Worm (Caenorhabditis elegans): Measurements from ENCODE around the gene W02B8.1.

DNA sequence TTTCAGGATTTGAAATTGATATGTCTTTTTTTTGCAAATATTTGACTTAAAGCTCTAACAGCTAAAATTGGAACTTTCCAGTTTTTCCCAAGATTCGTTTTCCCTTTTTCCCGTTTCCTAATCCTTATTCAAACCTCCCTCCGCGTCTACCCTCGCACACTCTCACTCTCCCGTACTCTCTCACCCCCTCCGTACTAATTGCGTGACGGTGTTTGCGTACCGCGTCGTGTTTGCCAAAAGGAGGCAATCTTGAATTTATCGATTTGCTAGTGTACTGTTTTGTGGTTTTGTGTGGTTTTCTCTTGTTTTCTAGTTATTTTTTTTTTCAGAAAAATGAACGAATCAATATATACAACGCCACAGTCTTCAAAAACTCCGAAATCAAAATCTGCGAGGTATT lies 6.7 kb upstream of the W02B8.1 start, which contains the start of gene citk-1:
- peak; percentile 36 for TF ChIP-seq egl-27 (tag; optimal IDR thresholded peaks at IDR 0.05)
- peak; percentile 68 for TF ChIP-seq snpc-4 (tag; optimal IDR thresholded peaks at IDR 0.05)
- TF ChIP-seq skn-1 (tag; optimal IDR thresholded peaks at IDR 0.05): no peak
- no peak for TF ChIP-seq aly-2 (tag; optimal IDR thresholded peaks at IDR 0.05)
- TF ChIP-seq nhr-77 (tag; optimal IDR thresholded peaks at IDR 0.05): no peak
- no peak for TF ChIP-seq nhr-23 (tag; optimal IDR thresholded peaks at IDR 0.05)
- no peak for TF ChIP-seq nhr-25 (tag; optimal IDR thresholded peaks at IDR 0.05)
